Fruit fly (Drosophila melanogaster) whole organism, prepupa: Measurements from ENCODE around the gene mad2.

Experiments
- Blimp-1 ChIP-seq: fragments of 200-800 bp; sonication (Bioruptor generic); optimal IDR thresholded peaks from 3 replicates; lab custom pipeline; 2017; ENCODE audit warnings: missing biosample characterization, missing genetic modification characterization, mild to moderate bottlenecking, moderate library complexity, missing genetic modification reagents
- CG10631 ChIP-seq: fragments of 200-800 bp; sonication (Bioruptor generic); optimal IDR thresholded peaks from 2 replicates; lab custom pipeline; 2016; ENCODE audit warnings: missing biosample characterization, missing genetic modification characterization
- CG11902 ChIP-seq: fragments of 200-800 bp; sonication (Bioruptor generic); optimal IDR thresholded peaks from 3 replicates; lab custom pipeline; 2016; ENCODE audit warnings: missing biosample characterization, missing genetic modification characterization
- CG15336 ChIP-seq: fragments of 200-800 bp; sonication (Bioruptor generic); IDR thresholded peaks from 2 replicates; pipeline ENCODE4 v1.3.6; 2022; ENCODE audit warnings: missing biosample characterization, missing genetic modification characterization
- CG1621 ChIP-seq: fragments of 200-800 bp; sonication (Bioruptor generic); optimal IDR thresholded peaks from 3 replicates; lab custom pipeline; 2018; ENCODE audit warnings: missing biosample characterization, mild to moderate bottlenecking, missing genetic modification characterization
- CG16779 ChIP-seq: fragments of 200-800 bp; sonication (Bioruptor generic); optimal IDR thresholded peaks from 3 replicates; lab custom pipeline; 2017; ENCODE audit warnings: missing biosample characterization, mild to moderate bottlenecking, missing genetic modification characterization
- CG3032 ChIP-seq: fragments of 200-800 bp; optimal IDR thresholded peaks from 2 replicates; lab custom pipeline; 2019; ENCODE audit warnings: missing biosample characterization, mild to moderate bottlenecking, missing genetic modification characterization, moderate library complexity
- CG31627 ChIP-seq: fragments of 200-800 bp; sonication (Bioruptor generic); optimal IDR thresholded peaks from 3 replicates; lab custom pipeline; 2016; ENCODE audit warnings: missing biosample characterization, missing genetic modification characterization
- CG6276 ChIP-seq: fragments of 200-800 bp; sonication (Bioruptor generic); optimal IDR thresholded peaks from 2 replicates; lab custom pipeline; 2017; ENCODE audit warnings: missing biosample characterization, mild to moderate bottlenecking, missing genetic modification characterization
- CG6808 ChIP-seq: fragments of 200-800 bp; sonication (Bioruptor generic); optimal IDR thresholded peaks from 3 replicates; lab custom pipeline; 2017; ENCODE audit warnings: missing biosample characterization, missing genetic modification characterization, mild to moderate bottlenecking, moderate library complexity, missing genetic modification reagents
- CG7368 ChIP-seq: fragments of 200-800 bp; sonication (Bioruptor generic); optimal IDR thresholded peaks from 3 replicates; lab custom pipeline; 2016; ENCODE audit warnings: missing biosample characterization, missing genetic modification characterization
- CG8119 ChIP-seq: fragments of 200-800 bp; sonication (Bioruptor generic); IDR thresholded peaks from 3 replicates; pipeline ENCODE4 v1.3.6; 2022; ENCODE audit warnings: missing biosample characterization, missing genetic modification characterization
- CG8319 ChIP-seq: fragments of 200-800 bp; sonication (Bioruptor generic); optimal IDR thresholded peaks from 3 replicates; lab custom pipeline; 2016; ENCODE audit warnings: missing biosample characterization, missing genetic modification characterization
- CG9139 ChIP-seq: fragments of 200-800 bp; sonication (Bioruptor generic); optimal IDR thresholded peaks from 3 replicates; lab custom pipeline; 2017; ENCODE audit warnings: missing biosample characterization, mild to moderate bottlenecking, missing genetic modification characterization
- Ets21C ChIP-seq: fragments of 200-800 bp; sonication (Bioruptor generic); optimal IDR thresholded peaks from 3 replicates; lab custom pipeline; 2016; ENCODE audit warnings: missing biosample characterization, missing genetic modification characterization
- Ets96B ChIP-seq: fragments of 200-800 bp; optimal IDR thresholded peaks from 2 replicates; lab custom pipeline; 2019; ENCODE audit warnings: missing biosample characterization, mild to moderate bottlenecking, missing genetic modification characterization, moderate library complexity
- Hr38 ChIP-seq: sonication (Bioruptor generic); optimal IDR thresholded peaks from 2 replicates; lab custom pipeline; 2016; ENCODE audit warnings: missing biosample characterization, missing genetic modification characterization
- OdsH ChIP-seq: fragments of 200-800 bp; sonication (Bioruptor generic); optimal IDR thresholded peaks from 3 replicates; lab custom pipeline; 2016; ENCODE audit warnings: missing biosample characterization, missing genetic modification characterization
- Smox ChIP-seq: fragments of 200-800 bp; sonication (Bioruptor generic); optimal IDR thresholded peaks from 3 replicates; lab custom pipeline; 2016; ENCODE audit warnings: missing biosample characterization, missing genetic modification characterization
- Sox102F ChIP-seq: fragments of 200-800 bp; sonication (Bioruptor generic); optimal IDR thresholded peaks from 2 replicates; lab custom pipeline; 2016; ENCODE audit warnings: missing biosample characterization, mild to moderate bottlenecking, missing genetic modification characterization
- Sox14 ChIP-seq: fragments of 200-800 bp; sonication (Bioruptor generic); optimal IDR thresholded peaks from 3 replicates; lab custom pipeline; 2016; ENCODE audit warnings: missing biosample characterization, missing genetic modification characterization
- acj6 ChIP-seq: fragments of 200-800 bp; sonication (Bioruptor generic); optimal IDR thresholded peaks from 3 replicates; lab custom pipeline; 2016; ENCODE audit warnings: missing biosample characterization, missing genetic modification characterization
- dac ChIP-seq: fragments of 200-800 bp; sonication (Bioruptor generic); optimal IDR thresholded peaks from 2 replicates; lab custom pipeline; 2017; ENCODE audit warnings: missing biosample characterization, mild to moderate bottlenecking, missing genetic modification characterization
- dsx ChIP-seq: fragments of 200-800 bp; optimal IDR thresholded peaks from 3 replicates; lab custom pipeline; 2019; ENCODE audit warnings: missing biosample characterization, mild to moderate bottlenecking, missing genetic modification characterization, moderate library complexity; ENCODE audit not compliant: poor library complexity, severe bottlenecking
- eg ChIP-seq: fragments of 200-800 bp; sonication (Bioruptor generic); IDR thresholded peaks from 3 replicates; pipeline ENCODE4 v1.3.6; 2022; ENCODE audit warnings: missing biosample characterization, missing genetic modification characterization
- esn ChIP-seq: fragments of 200-800 bp; sonication (Bioruptor generic); optimal IDR thresholded peaks from 2 replicates; lab custom pipeline; 2016; ENCODE audit warnings: missing biosample characterization, mild to moderate bottlenecking, missing genetic modification characterization, moderate library complexity
- fd59A ChIP-seq: fragments of 200-800 bp; sonication (Bioruptor generic); optimal IDR thresholded peaks from 2 replicates; lab custom pipeline; 2017; ENCODE audit warnings: missing biosample characterization, mild to moderate bottlenecking, missing genetic modification characterization, missing genetic modification reagents
- fd85E ChIP-seq: fragments of 200-800 bp; sonication (Bioruptor generic); optimal IDR thresholded peaks from 3 replicates; lab custom pipeline; 2016; ENCODE audit warnings: missing biosample characterization, missing genetic modification characterization
- fkh ChIP-seq: fragments of 200-800 bp; sonication (Bioruptor generic); optimal IDR thresholded peaks from 3 replicates; lab custom pipeline; 2017; ENCODE audit warnings: missing biosample characterization, mild to moderate bottlenecking, missing genetic modification characterization, moderate library complexity
- lz ChIP-seq: fragments of 200-800 bp; sonication (Bioruptor generic); optimal IDR thresholded peaks from 3 replicates; lab custom pipeline; 2016; ENCODE audit warnings: missing biosample characterization, missing genetic modification characterization
- net ChIP-seq: fragments of 200-800 bp; sonication (Bioruptor generic); optimal IDR thresholded peaks from 3 replicates; lab custom pipeline; 2016; ENCODE audit warnings: missing biosample characterization, missing genetic modification characterization
- salr ChIP-seq, 2 experiments: fragments of 200-800 bp; sonication (Bioruptor generic); optimal IDR thresholded peaks; 3 replicates each; lab custom pipeline; 2016 to 2018; ENCODE audit warnings: missing biosample characterization in 2 of 2, missing genetic modification characterization in 2 of 2, mild to moderate bottlenecking in 1 of 2
- spab ChIP-seq: fragments of 200-800 bp; sonication (Bioruptor generic); optimal IDR thresholded peaks from 2 replicates; lab custom pipeline; 2017; ENCODE audit warnings: missing biosample characterization, mild to moderate bottlenecking, missing genetic modification characterization, missing genetic modification reagents
- svp ChIP-seq: fragments of 200-800 bp; sonication (Bioruptor generic); peaks from one replicate; lab custom pipeline; 2016; ENCODE audit warnings: missing biosample characterization, missing genetic modification characterization
- topi ChIP-seq: fragments of 200-800 bp; sonication (Bioruptor generic); optimal IDR thresholded peaks from 3 replicates; lab custom pipeline; 2016; ENCODE audit warnings: missing biosample characterization, missing genetic modification characterization
- vri ChIP-seq: fragments of 200-800 bp; sonication (Bioruptor generic); optimal IDR thresholded peaks from 3 replicates; lab custom pipeline; 2016; ENCODE audit warnings: missing biosample characterization, mild to moderate bottlenecking, missing genetic modification characterization

The mad2 gene

DNA sequence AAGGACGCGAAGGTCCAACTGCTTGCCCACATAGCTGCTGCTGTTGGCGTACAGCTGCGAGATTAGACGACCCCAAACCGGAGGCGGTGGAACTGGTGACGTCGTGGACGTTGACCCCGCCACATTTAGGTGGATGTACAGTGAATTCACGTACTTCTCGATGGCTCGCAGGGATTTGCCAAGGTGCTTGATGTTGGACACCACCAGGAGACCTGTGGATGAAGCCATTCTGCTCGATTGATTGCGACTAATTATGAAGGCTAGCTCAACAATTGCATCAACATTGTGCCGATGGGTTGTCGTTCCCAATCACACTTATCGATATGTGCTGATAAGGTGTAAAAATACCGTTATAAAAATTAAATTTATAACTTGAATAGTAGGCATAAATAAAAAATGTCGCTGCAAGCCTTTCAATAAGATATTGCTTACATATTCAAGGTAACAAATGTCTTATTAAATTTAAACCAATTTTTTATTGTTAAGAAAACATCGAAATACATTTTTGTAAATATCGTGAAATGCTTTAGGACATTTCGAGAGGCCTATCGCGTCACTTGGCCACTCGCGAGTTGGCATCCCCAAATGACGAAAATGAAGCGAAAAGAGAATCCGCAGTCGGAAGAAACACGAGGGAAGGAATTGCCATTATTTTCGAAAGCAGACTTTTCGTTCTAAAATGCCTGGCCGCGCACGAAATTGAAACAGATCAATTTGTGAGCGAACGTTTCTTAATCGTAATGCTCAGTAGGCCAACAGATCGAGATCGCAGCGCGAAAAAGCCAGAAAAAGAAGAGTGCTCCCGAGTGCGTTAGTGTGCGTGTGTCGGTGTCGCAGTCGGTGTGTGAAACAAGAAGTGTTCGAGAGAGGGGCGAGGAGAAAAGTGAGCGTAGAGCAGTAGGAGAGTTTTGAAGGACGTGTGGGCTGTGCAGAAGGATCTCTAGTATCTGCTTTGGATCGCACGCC is 44.1 kb downstream of the mad2 start, which contains the start of the genes Ppat-Dpck and scny (continued):
- TF ChIP-seq CG9139, result no peak
- no peak for TF ChIP-seq CG10631 (GFP tag; lab: Kevin White, UChicago)
- no peak for TF ChIP-seq CG8119 (GFP tag; lab: Robert Waterston, UW)
- TF ChIP-seq Smox, result no peak
- TF ChIP-seq esn, result peak; percentile 43
- peak; percentile 61 for TF ChIP-seq svp (GFP tag; lab: Kevin White, UChicago)
- TF ChIP-seq CG15336 (GFP tag; lab: Robert Waterston, UW), result 0 out of 2 replicates have a peak, but pooled peaks have one; percentile 15
- TF ChIP-seq Ets21C, result no peak
- no peak for TF ChIP-seq CG1621
- TF ChIP-seq fd85E (GFP tag; lab: Kevin White, UChicago), result no peak
- TF ChIP-seq CG31627, result no peak
- TF ChIP-seq lz, result no peak
- no peak for TF ChIP-seq CG6808 (GFP tag; lab: Kevin White, UChicago)
- no peak for TF ChIP-seq fkh (GFP tag; lab: Kevin White, UChicago)
- TF ChIP-seq Sox102F (GFP tag; lab: Kevin White, UChicago), result no peak
- TF ChIP-seq Sox14, result peak; percentile 16
- no peak for TF ChIP-seq OdsH (GFP tag; lab: Kevin White, UChicago)

DNA sequence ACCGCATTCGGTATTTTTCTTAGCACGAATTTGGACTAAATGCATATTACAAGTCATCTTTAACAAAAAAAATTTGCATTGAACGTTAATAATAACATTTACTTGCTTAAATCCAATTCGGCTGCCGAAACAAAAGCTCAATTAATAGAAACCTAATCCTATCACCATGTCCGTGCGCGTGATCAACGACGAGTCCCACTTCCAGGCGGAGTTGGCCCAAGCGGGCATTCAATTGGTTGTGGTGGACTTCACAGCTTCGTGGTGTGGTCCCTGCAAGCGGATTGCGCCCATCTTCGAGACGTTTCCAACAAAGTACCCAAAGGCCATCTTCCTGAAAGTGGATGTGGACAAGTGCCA is 47.1 kb downstream of the mad2 start, which contains the start of gene Txl:
Gene Txl (plus strand): TSS at position 3 of the 357 bp plus-strand sequence.
- no peak for TF ChIP-seq CG3032 (tag; lab: Kevin White, UChicago)
- no peak for TF ChIP-seq CG16779 (tag; lab: Kevin White, UChicago)
- no peak for TF ChIP-seq CG8319 (GFP tag; lab: Kevin White, UChicago)
- no peak for TF ChIP-seq net (GFP tag; lab: Kevin White, UChicago)
- TF ChIP-seq acj6 (GFP tag; lab: Kevin White, UChicago), result no peak
- TF ChIP-seq CG7368, result no peak
- no peak for TF ChIP-seq CG6808 (GFP tag; lab: Kevin White, UChicago)
- no peak for TF ChIP-seq Ets96B
- no peak for TF ChIP-seq spab (GFP tag; lab: Kevin White, UChicago)
- TF ChIP-seq eg, result no peak
- no peak for TF ChIP-seq lz
- TF ChIP-seq svp (GFP tag; lab: Kevin White, UChicago), result no peak
- no peak for TF ChIP-seq CG8119 (GFP tag; lab: Robert Waterston, UW)
- no peak for TF ChIP-seq CG6276 (GFP tag; lab: Kevin White, UChicago)
- TF ChIP-seq dac (GFP tag; lab: Kevin White, UChicago), result no peak
- no peak for TF ChIP-seq Blimp-1 (GFP tag; lab: Kevin White, UChicago)
- no peak for TF ChIP-seq salr (GFP tag; optimal IDR thresholded peaks at IDR 0.05; lab: Kevin White, UChicago)
- TF ChIP-seq vri (GFP tag; lab: Kevin White, UChicago), result no peak

DNA sequence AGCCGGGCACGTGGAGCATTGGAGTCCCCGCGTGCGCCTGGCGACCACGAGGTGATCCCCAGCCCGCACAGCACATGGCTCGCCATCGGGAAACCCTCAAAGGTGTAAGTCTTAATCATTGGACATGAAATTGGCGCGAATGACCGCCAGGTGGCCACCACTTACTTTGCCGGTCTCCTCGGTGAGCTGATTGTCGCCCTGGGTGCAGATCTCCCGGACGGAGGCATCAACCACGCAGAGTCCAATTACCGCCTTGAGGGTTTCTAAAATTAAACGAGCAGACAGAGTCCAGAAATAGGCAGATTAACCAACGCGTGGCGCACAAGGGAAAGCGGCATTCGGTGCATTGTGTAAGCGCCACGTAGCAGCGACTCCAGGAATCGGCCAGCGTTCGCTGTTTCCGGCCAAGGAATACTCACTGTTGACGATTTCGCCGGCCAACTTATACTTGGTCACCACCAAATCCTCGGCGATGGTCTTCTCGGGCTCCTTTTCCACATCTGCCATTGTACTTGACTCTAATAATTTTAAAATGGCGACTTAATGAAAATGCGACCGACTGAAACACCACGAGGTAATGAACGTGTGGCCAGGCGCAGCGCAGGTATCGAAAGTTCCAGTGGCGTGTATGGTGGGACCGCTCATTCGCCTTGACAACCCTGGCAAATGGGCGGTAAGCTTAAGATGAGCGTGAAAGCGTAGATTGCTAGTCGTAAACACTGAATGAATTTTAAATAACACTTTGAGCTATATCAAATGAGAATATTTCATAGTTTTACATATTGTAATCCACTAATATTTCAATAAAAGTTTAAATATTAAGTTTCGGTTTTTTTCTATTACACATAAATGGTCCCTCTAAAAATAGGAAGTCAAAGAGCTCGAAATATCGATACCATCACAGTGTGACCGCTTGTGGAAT is 47.7 kb downstream of the mad2 start, which contains the start of gene CG10576:
Gene CG10576 (minus strand): TSS at position 781 of the 922 bp plus-strand sequence.
- no peak for TF ChIP-seq lz
- TF ChIP-seq Hr38, result no peak
- TF ChIP-seq Ets21C, result no peak
- no peak for TF ChIP-seq eg
- no peak for TF ChIP-seq fd59A
- no peak for TF ChIP-seq dsx
- no peak for TF ChIP-seq CG11902
- no peak for TF ChIP-seq net (GFP tag; lab: Kevin White, UChicago)
- no peak for TF ChIP-seq topi (GFP tag; lab: Kevin White, UChicago)
